Worm (Caenorhabditis elegans) whole organism, young adult: ENCODE measurements around the gene W02D7.12.
"Not testable (repeated sequence)": the region's sequence is repeated elsewhere in the genome, so short reads cannot be mapped to it uniquely, and the experiment has no call there.

Source experiments
- F57C9.4 ChIP-seq: sonication (generic microtip); optimal IDR thresholded peaks from 2 replicates; lab custom pipeline; 2017; ENCODE audit warnings: mild to moderate bottlenecking, missing genetic modification characterization, missing compliant biosample characterization
- ccch-3 ChIP-seq: fragments of 200-800 bp; sonication (Bioruptor generic); optimal IDR thresholded peaks from 2 replicates; lab custom pipeline; 2018; ENCODE audit warnings: mild to moderate bottlenecking, missing genetic modification characterization, missing compliant biosample characterization
- ceh-40 ChIP-seq: fragments of 200-800 bp; sonication (Bioruptor generic); IDR thresholded peaks from 2 replicates; pipeline ENCODE4 v1.3.6; 2022; ENCODE audit warnings: missing genetic modification characterization, missing compliant biosample characterization
- efl-1 ChIP-seq: fragments of 150-350 bp; optimal IDR thresholded peaks from 2 replicates; lab custom pipeline; 2014; ENCODE audit warnings: missing biosample characterization, missing genetic modification reagents, missing genetic modification characterization
- egl-18 ChIP-seq: fragments of 200-800 bp; sonication (Bioruptor generic); IDR thresholded peaks from 2 replicates; pipeline ENCODE4 v1.3.6; 2022; ENCODE audit warnings: missing genetic modification reagents, missing genetic modification characterization, missing compliant biosample characterization
- nhr-179 ChIP-seq: sonication (generic microtip); optimal IDR thresholded peaks from 2 replicates; lab custom pipeline; 2016; ENCODE audit warnings: mild to moderate bottlenecking, missing genetic modification characterization, missing compliant biosample characterization
- unc-62 ChIP-seq: fragments of 150-350 bp; optimal IDR thresholded peaks from 2 replicates; lab custom pipeline; 2014; ENCODE audit warnings: missing biosample characterization, missing genetic modification reagents, missing genetic modification characterization
- ztf-22 ChIP-seq: fragments of 200-800 bp; sonication (Bioruptor generic); optimal IDR thresholded peaks from 2 replicates; lab custom pipeline; 2018; ENCODE audit warnings: mild to moderate bottlenecking, missing genetic modification characterization, moderate library complexity, missing compliant biosample characterization
- ztf-6 ChIP-seq: fragments of 200-800 bp; sonication (Bioruptor generic); IDR thresholded peaks from 2 replicates; pipeline ENCODE4 v1.3.6; 2022; ENCODE audit warnings: missing genetic modification reagents, missing genetic modification characterization, missing compliant biosample characterization

ce11 chrV:8314782-8315181 lies 3.5 kb downstream of the W02D7.12 start:
- not testable (repeated sequence) for TF ChIP-seq F57C9.4; egl-18 (GFP tag; lab: Robert Waterston, UW); ccch-3; efl-1; nhr-179; unc-62 (GFP tag; lab: Kevin White, UChicago); ztf-22 (GFP tag; lab: Kevin White, UChicago)
- TF ChIP-seq ceh-40 (GFP tag; lab: Robert Waterston, UW) (0 out of 2 replicates have a peak, but pooled peaks have one; percentile 22), ztf-6 (GFP tag; lab: Robert Waterston, UW) (0 out of 2 replicates have a peak, but pooled peaks have one; percentile 56)
